Fruit fly (Drosophila melanogaster) whole organism, pupa: ENCODE data around the gene CG8607.

Source experiments
- CG10348 ChIP-seq: fragments of 200-800 bp; sonication (Bioruptor generic); IDR thresholded peaks from 2 replicates; pipeline ENCODE4 v1.3.6; 2022; ENCODE audit warnings: missing biosample characterization, missing genetic modification characterization
- CG14655 ChIP-seq: fragments of 200-800 bp; sonication (Bioruptor generic); optimal IDR thresholded peaks from 3 replicates; lab custom pipeline; 2017; ENCODE audit warnings: mild to moderate bottlenecking, missing biosample characterization, missing genetic modification reagents, missing genetic modification characterization
- CG34367 ChIP-seq: fragments of 200-800 bp; sonication (Bioruptor generic); optimal IDR thresholded peaks from 2 replicates; lab custom pipeline; 2018; ENCODE audit warnings: missing biosample characterization, mild to moderate bottlenecking, missing genetic modification characterization
- Snoo ChIP-seq: fragments of 200-800 bp; sonication (Bioruptor generic); optimal IDR thresholded peaks from 3 replicates; lab custom pipeline; 2017; ENCODE audit warnings: missing biosample characterization, mild to moderate bottlenecking, missing genetic modification characterization, inconsistent platforms

dm6 chr3L:7361095-7361522 is 41.2 kb downstream of the CG8607 start:
- TF ChIP-seq CG34367 (tag; lab: Kevin White, UChicago) (no peak), Snoo (tag; lab: Kevin White, UChicago) (no peak), CG14655 (GFP tag; lab: Kevin White, UChicago) (no peak), CG10348 (no peak)
